Worm (Caenorhabditis elegans) whole organism, late embryonic: ENCODE data around the gene cyp-29A4.

Experiments used
- ama-1 ChIP-seq: fragments of 150-350 bp; optimal IDR thresholded peaks from 2 replicates; lab custom pipeline; 2014
- ceh-30 ChIP-seq: fragments of 150-350 bp; optimal IDR thresholded peaks from 2 replicates; lab custom pipeline; 2014; ENCODE audit warnings: missing biosample characterization, missing genetic modification characterization
- ets-4 ChIP-seq: sonication (generic microtip); optimal IDR thresholded peaks from 2 replicates; lab custom pipeline; 2016; ENCODE audit warnings: missing genetic modification characterization, missing compliant biosample characterization
- fkh-10 ChIP-seq: fragments of 150-350 bp; optimal IDR thresholded peaks from 2 replicates; lab custom pipeline; 2014; ENCODE audit warnings: missing biosample characterization, missing genetic modification reagents, missing genetic modification characterization
- madf-2 ChIP-seq: sonication (generic microtip); optimal IDR thresholded peaks from 2 replicates; lab custom pipeline; 2017; ENCODE audit warnings: missing genetic modification characterization, missing compliant biosample characterization
- pha-4 ChIP-seq: fragments of 150-350 bp; optimal IDR thresholded peaks from 2 replicates; lab custom pipeline; 2018; ENCODE audit warnings: missing biosample characterization, missing genetic modification reagents, missing genetic modification characterization
- pqm-1 ChIP-seq: sonication (generic microtip); optimal IDR thresholded peaks from 2 replicates; lab custom pipeline; 2016; ENCODE audit warnings: missing genetic modification characterization, missing compliant biosample characterization
- unc-3 ChIP-seq, 2 experiments: fragments of 200-800 bp in 1 of 2; sonication (Bioruptor generic) in 1 of 2; sonication (generic microtip) in 1 of 2; conservative IDR thresholded peaks in 1 of 2; optimal IDR thresholded peaks in 1 of 2; 2 replicates each; pipeline versions ENCODE4 v1.3.6 to Lab custom; 2016 to 2022; ENCODE audit warnings: missing compliant biosample characterization in 2 of 2, missing genetic modification characterization in 2 of 2, missing genetic modification reagents in 1 of 2
- unc-55 ChIP-seq: sonication (generic microtip); optimal IDR thresholded peaks from 2 replicates; lab custom pipeline; 2017; ENCODE audit warnings: missing biosample characterization, missing genetic modification reagents, missing genetic modification characterization

DNA sequence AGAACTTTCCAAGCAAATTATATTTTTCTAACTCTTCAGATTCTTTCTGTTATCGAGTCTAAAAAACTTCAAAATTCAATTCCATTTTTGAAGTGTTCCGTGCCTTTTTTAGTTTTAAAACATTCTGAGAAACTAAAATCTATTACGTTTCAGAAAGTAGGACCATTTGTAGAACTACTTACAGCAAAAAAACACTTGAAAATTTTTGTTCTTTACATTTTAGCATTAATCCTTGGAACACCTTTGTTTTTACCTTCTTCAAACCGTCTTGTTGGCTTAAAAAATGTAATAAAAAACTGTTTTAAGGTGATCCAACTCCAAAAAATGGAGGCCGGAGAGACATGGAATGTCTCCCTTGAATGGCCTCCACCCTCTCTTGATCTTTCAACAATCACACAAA lies 46.3 kb upstream of the cyp-29A4 start, which contains the start of gene dop-2:
- TF ChIP-seq ets-4 (no peak), pqm-1 (no peak), ceh-30 (tag; lab: Kevin White, UChicago) (no peak), unc-55 (GFP tag; lab: Kevin White, UChicago) (no peak), madf-2 (tag; lab: Kevin White, UChicago) (no peak), ama-1 (lab: Kevin White, UChicago) (no peak), pha-4 (tag; lab: Kevin White, UChicago) (no peak), fkh-10 (GFP tag; lab: Kevin White, UChicago) (no peak), unc-3 (GFP tag; conservative IDR thresholded peaks at IDR 0.05; lab: Robert Waterston, UW) (no peak), unc-3 (tag; optimal IDR thresholded peaks at IDR 0.05; lab: Kevin White, UChicago) (no peak)
